1 fruit fly cellular context compared by ENCODE assay signal in genomic region chr2L:7420305-7421287, dm6.
TF ChIP-seq lines count a peak whose summit lies in the region.

No protein-coding gene starts in this region.

TF ChIP-seq in whole organism, embryonic, 481 proteins besides CTCF, POLR2A, EP300 and RAD21 (continued from another document and continues in another):
- peak; percentile 24; the same call in 1 of the 2 replicates for TF ChIP-seq toy (GFP tag; IDR thresholded peaks at IDR 0.05; lab: Robert Waterston, UW)
- no peak for TF ChIP-seq gsb (GFP tag; IDR thresholded peaks at IDR 0.05; lab: Robert Waterston, UW)
- TF ChIP-seq GATAe (GFP tag; conservative IDR thresholded peaks at IDR 0.05; lab: Robert Waterston, UW): no peak
- TF ChIP-seq sug (tag; optimal IDR thresholded peaks at IDR 0.05; lab: Kevin White, UChicago): no peak
- no peak; the same call in 2 of the 3 replicates for TF ChIP-seq CG6791 (GFP tag; IDR thresholded peaks at IDR 0.05; lab: Robert Waterston, UW; ENCODE audit: partially characterized antibody)
- no peak for TF ChIP-seq hb (GFP tag; IDR thresholded peaks at IDR 0.05; lab: Robert Waterston, UW; ENCODE audit: partially characterized antibody)
- peak; percentile 52 for TF ChIP-seq CG10209 (GFP tag; optimal IDR thresholded peaks at IDR 0.05; lab: Kevin White, UChicago)
- TF ChIP-seq CrebB (tag; optimal IDR thresholded peaks at IDR 0.05; lab: Kevin White, UChicago): peak; percentile 47
- TF ChIP-seq Blimp-1 (GFP tag; optimal IDR thresholded peaks at IDR 0.05; lab: Kevin White, UChicago): peak; percentile 39
- TF ChIP-seq CG12942 (GFP tag; optimal IDR thresholded peaks at IDR 0.05; lab: Kevin White, UChicago): peak; percentile 19
- peak; percentile 42 for TF ChIP-seq cato (GFP tag; optimal IDR thresholded peaks at IDR 0.05; lab: Kevin White, UChicago; ENCODE audit: borderline replicate concordance)
- TF ChIP-seq CG2712 (tag; optimal IDR thresholded peaks at IDR 0.05; lab: Kevin White, UChicago): peak; percentile 19
- TF ChIP-seq CG16815 (GFP tag; optimal IDR thresholded peaks at IDR 0.05; lab: Kevin White, UChicago): no peak
- TF ChIP-seq Dek (tag; optimal IDR thresholded peaks at IDR 0.05; lab: Kevin White, UChicago): peak; percentile 68
- TF ChIP-seq E2f1 (GFP tag; IDR thresholded peaks at IDR 0.05; lab: Robert Waterston, UW): peak; percentile 58
- TF ChIP-seq so (GFP tag; IDR thresholded peaks at IDR 0.05; lab: Robert Waterston, UW): no peak
- TF ChIP-seq p53 (GFP tag; optimal IDR thresholded peaks at IDR 0.05; lab: Kevin White, UChicago): no peak
- TF ChIP-seq dysf (GFP tag; IDR thresholded peaks at IDR 0.05; lab: Robert Waterston, UW): peak; percentile 84
- TF ChIP-seq corto (GFP tag; optimal IDR thresholded peaks at IDR 0.05; lab: Kevin White, UChicago): peak; percentile 86
- TF ChIP-seq Bteb2 (GFP tag; optimal IDR thresholded peaks at IDR 0.05; lab: Kevin White, UChicago): no peak
- no peak for TF ChIP-seq CG14965 (GFP tag; optimal IDR thresholded peaks at IDR 0.05; lab: Kevin White, UChicago; ENCODE audit: borderline replicate concordance)
- TF ChIP-seq Lim3 (GFP tag; IDR thresholded peaks at IDR 0.05; lab: Robert Waterston, UW): no peak
- TF ChIP-seq H15 (GFP tag; IDR thresholded peaks at IDR 0.05; lab: Robert Waterston, UW): no peak
- TF ChIP-seq Xrp1 (GFP tag; IDR thresholded peaks at IDR 0.05; lab: Robert Waterston, UW): peak; percentile 65
- TF ChIP-seq h (optimal IDR thresholded peaks at IDR 0.05; lab: Kevin White, UChicago): no peak
- TF ChIP-seq NFAT (GFP tag; IDR thresholded peaks at IDR 0.05; lab: Robert Waterston, UW): peak; percentile 65
- peak; percentile 62 for TF ChIP-seq CG12659 (GFP tag; optimal IDR thresholded peaks at IDR 0.05; lab: Kevin White, UChicago)
- TF ChIP-seq lov (optimal IDR thresholded peaks at IDR 0.05; lab: Kevin White, UChicago): no peak
- no peak for TF ChIP-seq lov (GFP tag; IDR thresholded peaks at IDR 0.05; lab: Robert Waterston, UW)
- no peak for TF ChIP-seq CG6254 (GFP tag; optimal IDR thresholded peaks at IDR 0.05; lab: Kevin White, UChicago)
- TF ChIP-seq lbe (GFP tag; optimal IDR thresholded peaks at IDR 0.05; lab: Kevin White, UChicago): peak; percentile 80
- no peak for TF ChIP-seq fru (optimal IDR thresholded peaks at IDR 0.05; lab: Kevin White, UChicago)
- TF ChIP-seq CG13894 (tag; optimal IDR thresholded peaks at IDR 0.05; lab: Kevin White, UChicago): peak; percentile 81
- TF ChIP-seq CG3847 (GFP tag; IDR thresholded peaks at IDR 0.05; lab: Robert Waterston, UW): peak; percentile 62; the same call in 1 of the 2 replicates
- peak; percentile 81 for TF ChIP-seq ci (GFP tag; IDR thresholded peaks at IDR 0.05; lab: Robert Waterston, UW)
- TF ChIP-seq seq (GFP tag; IDR thresholded peaks at IDR 0.05; lab: Robert Waterston, UW): no peak
- TF ChIP-seq disco-r (GFP tag; optimal IDR thresholded peaks at IDR 0.05; lab: Kevin White, UChicago): peak; percentile 39
- peak; percentile 42 for TF ChIP-seq CG8089 (GFP tag; optimal IDR thresholded peaks at IDR 0.05; lab: Kevin White, UChicago)
- TF ChIP-seq dimm (GFP tag; IDR thresholded peaks at IDR 0.05; lab: Robert Waterston, UW): no peak
- TF ChIP-seq D (optimal IDR thresholded peaks at IDR 0.05; lab: Kevin White, UChicago): no peak
- peak; percentile 30 for TF ChIP-seq D (GFP tag; optimal IDR thresholded peaks at IDR 0.05; lab: Kevin White, UChicago)
- no peak for TF ChIP-seq CG8478 (optimal IDR thresholded peaks at IDR 0.05; lab: Kevin White, UChicago)
- peak; percentile 57; the same call in 1 of the 2 replicates for TF ChIP-seq CG5953 (GFP tag; IDR thresholded peaks at IDR 0.05; lab: Robert Waterston, UW)
- TF ChIP-seq zen2 (GFP tag; IDR thresholded peaks at IDR 0.05; lab: Robert Waterston, UW; ENCODE audit: partially characterized antibody): no peak
- TF ChIP-seq twi (tag; optimal IDR thresholded peaks at IDR 0.05; lab: Kevin White, UChicago): no peak
- TF ChIP-seq Dp (GFP tag; optimal IDR thresholded peaks at IDR 0.05; lab: Kevin White, UChicago): no peak
- peak; percentile 72 for TF ChIP-seq her (GFP tag; optimal IDR thresholded peaks at IDR 0.05; lab: Kevin White, UChicago)
- TF ChIP-seq HLH4C (GFP tag; IDR thresholded peaks at IDR 0.05; lab: Robert Waterston, UW; ENCODE audit: partially characterized antibody): no peak
- no peak for TF ChIP-seq CG13287 (GFP tag; IDR thresholded peaks at IDR 0.05; lab: Robert Waterston, UW; ENCODE audit: partially characterized antibody)
- TF ChIP-seq bsh (GFP tag; optimal IDR thresholded peaks at IDR 0.05; lab: Kevin White, UChicago): peak; percentile 38
- TF ChIP-seq CG4424 (GFP tag; optimal IDR thresholded peaks at IDR 0.05; lab: Kevin White, UChicago): no peak
- peak; percentile 81 for TF ChIP-seq CHES-1-like (GFP tag; optimal IDR thresholded peaks at IDR 0.05; lab: Kevin White, UChicago)
- no peak for TF ChIP-seq CG17186 (GFP tag; optimal IDR thresholded peaks at IDR 0.05; lab: Kevin White, UChicago)
- 0 out of 2 replicates have a peak, but pooled peaks have one; percentile 33 for TF ChIP-seq CG7372 (GFP tag; IDR thresholded peaks at IDR 0.05; lab: Robert Waterston, UW)
- no peak for TF ChIP-seq CG18011 (GFP tag; optimal IDR thresholded peaks at IDR 0.05; lab: Kevin White, UChicago)
- no peak for TF ChIP-seq slp2 (GFP tag; optimal IDR thresholded peaks at IDR 0.05; lab: Kevin White, UChicago)
- TF ChIP-seq dm (GFP tag; optimal IDR thresholded peaks at IDR 0.05; lab: Kevin White, UChicago): peak; percentile 42
- no peak for TF ChIP-seq sqz (GFP tag; optimal IDR thresholded peaks at IDR 0.05; lab: Kevin White, UChicago)
- no peak for TF ChIP-seq Sry-β (GFP tag; optimal IDR thresholded peaks at IDR 0.05; lab: Kevin White, UChicago)
- TF ChIP-seq CG15269 (tag; optimal IDR thresholded peaks at IDR 0.05; lab: Kevin White, UChicago): peak; percentile 69
- TF ChIP-seq CG2875 (GFP tag; optimal IDR thresholded peaks at IDR 0.05; lab: Kevin White, UChicago): no peak
- no peak; the same call in 2 of the 3 replicates for TF ChIP-seq C15 (GFP tag; IDR thresholded peaks at IDR 0.05; lab: Robert Waterston, UW)
- peak; percentile 52 for TF ChIP-seq CG1647 (GFP tag; optimal IDR thresholded peaks at IDR 0.05; lab: Kevin White, UChicago)
- no peak for TF ChIP-seq otp (GFP tag; IDR thresholded peaks at IDR 0.05; lab: Robert Waterston, UW)
- peak; percentile 56 for TF ChIP-seq CG15011 (GFP tag; optimal IDR thresholded peaks at IDR 0.05; lab: Kevin White, UChicago)
- TF ChIP-seq B-H2 (GFP tag; optimal IDR thresholded peaks at IDR 0.05; lab: Kevin White, UChicago): no peak
- TF ChIP-seq CG4360 (GFP tag; IDR thresholded peaks at IDR 0.05; lab: Robert Waterston, UW): peak; percentile 79
- no peak for TF ChIP-seq Hey (tag; optimal IDR thresholded peaks at IDR 0.05; lab: Kevin White, UChicago)
- peak; percentile 11 for TF ChIP-seq Nf-YB (GFP tag; optimal IDR thresholded peaks at IDR 0.05; lab: Kevin White, UChicago)
- TF ChIP-seq gro (GFP tag; optimal IDR thresholded peaks at IDR 0.05; lab: Kevin White, UChicago): peak; percentile 67
- TF ChIP-seq Fer2 (tag; optimal IDR thresholded peaks at IDR 0.05; lab: Kevin White, UChicago): no peak
- TF ChIP-seq CG9932 (GFP tag; IDR thresholded peaks at IDR 0.05; lab: Robert Waterston, UW): peak; percentile 75
- TF ChIP-seq vfl (GFP tag; optimal IDR thresholded peaks at IDR 0.05; lab: Kevin White, UChicago): peak; percentile 55
- TF ChIP-seq CkIIα-i1 (GFP tag; IDR thresholded peaks at IDR 0.05; lab: Robert Waterston, UW): 0 out of 2 replicates have a peak, but pooled peaks have one; percentile 4
- TF ChIP-seq Pdp1 (GFP tag; optimal IDR thresholded peaks at IDR 0.05; lab: Kevin White, UChicago): peak; percentile 2 to 45
- TF ChIP-seq maf-S (GFP tag; optimal IDR thresholded peaks at IDR 0.05; lab: Kevin White, UChicago): peak; percentile 51
- no peak for TF ChIP-seq CG1602 (GFP tag; optimal IDR thresholded peaks at IDR 0.05; lab: Kevin White, UChicago)
- TF ChIP-seq BEAF-32 (GFP tag; optimal IDR thresholded peaks at IDR 0.05; lab: Kevin White, UChicago): no peak
- TF ChIP-seq zen (tag; optimal IDR thresholded peaks at IDR 0.05; lab: Kevin White, UChicago): no peak
- peak; percentile 62 for TF ChIP-seq Side (GFP tag; optimal IDR thresholded peaks at IDR 0.05; lab: Kevin White, UChicago)
- TF ChIP-seq pnt (GFP tag; optimal IDR thresholded peaks at IDR 0.05; lab: Kevin White, UChicago): peak; percentile 19
- TF ChIP-seq CG32532 (GFP tag; IDR thresholded peaks at IDR 0.05; lab: Robert Waterston, UW): peak; percentile 87
- peak; percentile 94 for TF ChIP-seq CG18599 (GFP tag; optimal IDR thresholded peaks at IDR 0.05; lab: Kevin White, UChicago)
- TF ChIP-seq CG13296 (GFP tag; optimal IDR thresholded peaks at IDR 0.05; lab: Kevin White, UChicago): peak; percentile 29
- peak; percentile 51 for TF ChIP-seq NfI (GFP tag; optimal IDR thresholded peaks at IDR 0.05; lab: Kevin White, UChicago)
- TF ChIP-seq CG31441 (GFP tag; IDR thresholded peaks at IDR 0.05; lab: Robert Waterston, UW): peak; percentile 47; the same call in 1 of the 2 replicates
- TF ChIP-seq Ets97D (GFP tag; optimal IDR thresholded peaks at IDR 0.05; lab: Kevin White, UChicago): no peak
- no peak for TF ChIP-seq ash1 (GFP tag; optimal IDR thresholded peaks at IDR 0.05; lab: Kevin White, UChicago)
- no peak for TF ChIP-seq ewg (GFP tag; optimal IDR thresholded peaks at IDR 0.05; lab: Kevin White, UChicago)
- TF ChIP-seq CG4328 (GFP tag; optimal IDR thresholded peaks at IDR 0.05; lab: Kevin White, UChicago): no peak
- TF ChIP-seq CG17912 (GFP tag; optimal IDR thresholded peaks at IDR 0.05; lab: Kevin White, UChicago): no peak
- TF ChIP-seq CG1024 (GFP tag; IDR thresholded peaks at IDR 0.05; lab: Robert Waterston, UW): no peak
- peak; percentile 65; the same call in 2 of the 3 replicates for TF ChIP-seq CG7357 (GFP tag; IDR thresholded peaks at IDR 0.05; lab: Robert Waterston, UW)
- TF ChIP-seq CG6854 (GFP tag; optimal IDR thresholded peaks at IDR 0.05; lab: Kevin White, UChicago): peak; percentile 53
- TF ChIP-seq CG30431 (GFP tag; optimal IDR thresholded peaks at IDR 0.05; lab: Kevin White, UChicago): no peak
- TF ChIP-seq CG8290 (GFP tag; optimal IDR thresholded peaks at IDR 0.05; lab: Kevin White, UChicago): no peak
- TF ChIP-seq CG8290 (tag; optimal IDR thresholded peaks at IDR 0.05; lab: Kevin White, UChicago): peak in 1 of 2 experiments; percentile 62
- TF ChIP-seq CG7928 (GFP tag; optimal IDR thresholded peaks at IDR 0.05; lab: Kevin White, UChicago): no peak
- TF ChIP-seq row (GFP tag; IDR thresholded peaks at IDR 0.05; lab: Robert Waterston, UW): peak; percentile 85
- peak; percentile 37 for TF ChIP-seq CoRest (tag; optimal IDR thresholded peaks at IDR 0.05; lab: Kevin White, UChicago)
- no peak for TF ChIP-seq CG43689 (GFP tag; IDR thresholded peaks at IDR 0.05; lab: Robert Waterston, UW)
- peak; percentile 22 for TF ChIP-seq dmrt11E (tag; optimal IDR thresholded peaks at IDR 0.05; lab: Kevin White, UChicago)
- peak; percentile 51 for TF ChIP-seq CG13775 (GFP tag; optimal IDR thresholded peaks at IDR 0.05; lab: Kevin White, UChicago)
- TF ChIP-seq CG1529 (GFP tag; optimal IDR thresholded peaks at IDR 0.05; lab: Kevin White, UChicago): peak; percentile 10
- peak; percentile 61 for TF ChIP-seq ara (GFP tag; IDR thresholded peaks at IDR 0.05; lab: Robert Waterston, UW)
- peak; percentile 73 for TF ChIP-seq scrt (GFP tag; optimal IDR thresholded peaks at IDR 0.05; lab: Kevin White, UChicago)
- peak; percentile 88 for TF ChIP-seq Dbx (GFP tag; IDR thresholded peaks at IDR 0.05; lab: Robert Waterston, UW)
- peak; percentile 85 for TF ChIP-seq CG14014 (GFP tag; IDR thresholded peaks at IDR 0.05; lab: Robert Waterston, UW)
- TF ChIP-seq CG8765 (GFP tag; IDR thresholded peaks at IDR 0.05; lab: Robert Waterston, UW): no peak; the same call in 1 of the 2 replicates
- peak; percentile 71 for TF ChIP-seq Drgx (GFP tag; IDR thresholded peaks at IDR 0.05; lab: Robert Waterston, UW)
- no peak for TF ChIP-seq phol (tag; optimal IDR thresholded peaks at IDR 0.05; lab: Kevin White, UChicago)
- TF ChIP-seq MBD-R2 (GFP tag; IDR thresholded peaks at IDR 0.05; lab: Robert Waterston, UW): peak; percentile 42; the same call in 1 of the 2 replicates
- TF ChIP-seq CG15514 (GFP tag; optimal IDR thresholded peaks at IDR 0.05; lab: Kevin White, UChicago): peak; percentile 62
- no peak for TF ChIP-seq CG8281 (tag; optimal IDR thresholded peaks at IDR 0.05; lab: Kevin White, UChicago)
- TF ChIP-seq zf30C (GFP tag; optimal IDR thresholded peaks at IDR 0.05; lab: Kevin White, UChicago): no peak
- peak; percentile 45 for TF ChIP-seq CG18619 (GFP tag; optimal IDR thresholded peaks at IDR 0.05; lab: Kevin White, UChicago)
- TF ChIP-seq CG4404 (GFP tag; IDR thresholded peaks at IDR 0.05; lab: Robert Waterston, UW): peak; percentile 58
- TF ChIP-seq HLHmδ (GFP tag; optimal IDR thresholded peaks at IDR 0.05; lab: Kevin White, UChicago): no peak
- peak; percentile 73 for TF ChIP-seq schlank (tag; optimal IDR thresholded peaks at IDR 0.05; lab: Kevin White, UChicago)
- TF ChIP-seq dpn (GFP tag; optimal IDR thresholded peaks at IDR 0.05; lab: Kevin White, UChicago): peak; percentile 30 to 63
- peak; percentile 28 for TF ChIP-seq CG16863 (GFP tag; optimal IDR thresholded peaks at IDR 0.05; lab: Kevin White, UChicago)
- TF ChIP-seq bowl (GFP tag; IDR thresholded peaks at IDR 0.05; lab: Robert Waterston, UW): no peak
- no peak for TF ChIP-seq CG3838 (GFP tag; optimal IDR thresholded peaks at IDR 0.05; lab: Kevin White, UChicago)
- TF ChIP-seq nom (GFP tag; optimal IDR thresholded peaks at IDR 0.05; lab: Kevin White, UChicago): peak; percentile 84
- peak; percentile 65 for TF ChIP-seq fu2 (GFP tag; optimal IDR thresholded peaks at IDR 0.05; lab: Kevin White, UChicago)
- TF ChIP-seq knrl (GFP tag; IDR thresholded peaks at IDR 0.05; lab: Robert Waterston, UW; ENCODE audit: partially characterized antibody): no peak
- TF ChIP-seq CG2116 (GFP tag; optimal IDR thresholded peaks at IDR 0.05; lab: Kevin White, UChicago): peak; percentile 7
- TF ChIP-seq CG12769 (tag; optimal IDR thresholded peaks at IDR 0.05; lab: Kevin White, UChicago): peak; percentile 86
- peak; percentile 55 for TF ChIP-seq fd3F (GFP tag; optimal IDR thresholded peaks at IDR 0.05; lab: Kevin White, UChicago)
- no peak for TF ChIP-seq CG30020 (tag; optimal IDR thresholded peaks at IDR 0.05; lab: Kevin White, UChicago)
- peak; percentile 88 for TF ChIP-seq mam (GFP tag; optimal IDR thresholded peaks at IDR 0.05; lab: Kevin White, UChicago)
- TF ChIP-seq nerfin-1 (tag; optimal IDR thresholded peaks at IDR 0.05; lab: Kevin White, UChicago): no peak
- no peak for TF ChIP-seq gt (GFP tag; IDR thresholded peaks at IDR 0.05; lab: Robert Waterston, UW)
